Worm (Caenorhabditis elegans): ENCODE results near the gene pptr-1.
"Not testable (repeated sequence)": the region's sequence is repeated elsewhere in the genome, so short reads cannot be mapped to it uniquely, and the experiment has no call there.

pptr-1 gene

ce11 chrV:16374676-16375075 is 17.4 kb downstream of the pptr-1 start, which contains the start of gene srv-34:
Gene srv-34, minus strand, starts transcription at chrV:16374776.
- TF ChIP-seq nhr-2 (tag; optimal IDR thresholded peaks at IDR 0.05) (no peak), ham-2 (GFP tag; optimal IDR thresholded peaks at IDR 0.05) (no peak), mep-1 (tag; optimal IDR thresholded peaks at IDR 0.05) (no peak), ceh-43 (GFP tag; optimal IDR thresholded peaks at IDR 0.05) (no peak), lsy-2 (tag; optimal IDR thresholded peaks at IDR 0.05) (no peak), unc-120 (tag; optimal IDR thresholded peaks at IDR 0.05; ENCODE audit: poor library complexity, severe bottlenecking) (no peak)

- TF ChIP-seq lin-32 (GFP tag; optimal IDR thresholded peaks at IDR 0.05) (no peak), unc-62 (GFP tag; optimal IDR thresholded peaks at IDR 0.05) (no peak), ceh-83 (GFP tag; optimal IDR thresholded peaks at IDR 0.05) (no peak), ztf-11 (tag; optimal IDR thresholded peaks at IDR 0.05) (no peak), M03D4.4 (tag; optimal IDR thresholded peaks at IDR 0.05) (no peak), cnd-1 (tag; optimal IDR thresholded peaks at IDR 0.05) (no peak)
Observed at ce11 chrV:16376430-16376948, 19.2 kb downstream of the pptr-1 start.

ce11 chrV:16377188-16377587 is 19.9 kb downstream of the pptr-1 start:
- TF ChIP-seq unc-62 (GFP tag; optimal IDR thresholded peaks at IDR 0.05) (no peak), mab-5 (tag; optimal IDR thresholded peaks at IDR 0.05) (no peak), lsy-2 (tag; optimal IDR thresholded peaks at IDR 0.05) (no peak), ham-2 (GFP tag; optimal IDR thresholded peaks at IDR 0.05) (no peak), nhr-12 (tag; optimal IDR thresholded peaks at IDR 0.05) (no peak), bed-3 (GFP tag; optimal IDR thresholded peaks at IDR 0.05) (no peak), sptf-1 (tag; optimal IDR thresholded peaks at IDR 0.05) (no peak)

ce11 chrV:16377849-16378248 is 20.5 kb downstream of the pptr-1 start, which contains the start of gene F13A7.1:
Gene F13A7.1, minus strand, starts transcription at chrV:16377949.
- TF ChIP-seq drap-1 (GFP tag; optimal IDR thresholded peaks at IDR 0.05) = no peak
- no peak for TF ChIP-seq ceh-43 (GFP tag; optimal IDR thresholded peaks at IDR 0.05)
- no peak for TF ChIP-seq sptf-1 (tag; optimal IDR thresholded peaks at IDR 0.05)
- TF ChIP-seq nhr-2 (tag; optimal IDR thresholded peaks at IDR 0.05) = no peak
- TF ChIP-seq elt-1 (tag; optimal IDR thresholded peaks at IDR 0.05; ENCODE audit: borderline replicate concordance, insufficient read depth) = no peak
- TF ChIP-seq ces-1 (GFP tag; optimal IDR thresholded peaks at IDR 0.05) = no peak
- no peak for TF ChIP-seq ham-2 (GFP tag; optimal IDR thresholded peaks at IDR 0.05)
- TF ChIP-seq ztf-11 (tag; optimal IDR thresholded peaks at IDR 0.05) = no peak
- TF ChIP-seq nhr-76 (tag; optimal IDR thresholded peaks at IDR 0.05) = no peak
- TF ChIP-seq elt-3 (tag; optimal IDR thresholded peaks at IDR 0.05) = no peak
- no peak for TF ChIP-seq ceh-39 (tag; optimal IDR thresholded peaks at IDR 0.05)

ce11 chrV:16382949-16383348 is 25.6 kb downstream of the pptr-1 start:
- TF ChIP-seq unc-62 (GFP tag; optimal IDR thresholded peaks at IDR 0.05) (no peak), lin-13 (tag; optimal IDR thresholded peaks at IDR 0.05) (no peak), nhr-12 (tag; optimal IDR thresholded peaks at IDR 0.05) (no peak), bed-3 (GFP tag; optimal IDR thresholded peaks at IDR 0.05) (no peak), snpc-4 (tag; optimal IDR thresholded peaks at IDR 0.05) (no peak), drap-1 (GFP tag; optimal IDR thresholded peaks at IDR 0.05) (no peak), nhr-76 (tag; optimal IDR thresholded peaks at IDR 0.05) (no peak), mab-5 (tag; optimal IDR thresholded peaks at IDR 0.05) (no peak), lsy-2 (tag; optimal IDR thresholded peaks at IDR 0.05) (no peak), sptf-1 (tag; optimal IDR thresholded peaks at IDR 0.05) (no peak), hlh-1 (tag; optimal IDR thresholded peaks at IDR 0.05) (no peak), nhr-237 (tag; optimal IDR thresholded peaks at IDR 0.05) (no peak), ham-2 (GFP tag; optimal IDR thresholded peaks at IDR 0.05) (no peak), unc-39 (tag; optimal IDR thresholded peaks at IDR 0.05) (no peak), sem-2 (GFP tag; optimal IDR thresholded peaks at IDR 0.05) (no peak)

ce11 chrV:16383729-16384128 is 26.4 kb downstream of the pptr-1 start, which contains the start of gene F13A7.7:
Gene F13A7.7, minus strand, starts transcription at chrV:16383829.
- not testable (repeated sequence) for TF ChIP-seq lin-32 (GFP tag; optimal IDR thresholded peaks at IDR 0.05); nhr-28 (tag; optimal IDR thresholded peaks at IDR 0.05); sptf-1 (tag; optimal IDR thresholded peaks at IDR 0.05)
